Worm (Caenorhabditis elegans) whole organism, young adult: ENCODE data around the gene T24E12.1.

Source experiments
- aptf-2 ChIP-seq: fragments of 200-800 bp; sonication (Bioruptor generic); conservative IDR thresholded peaks from 2 replicates; pipeline ENCODE4 v1.3.6; 2022; ENCODE audit warnings: missing genetic modification reagents, missing genetic modification characterization, missing compliant biosample characterization
- attf-6 ChIP-seq: fragments of 200-800 bp; sonication (Bioruptor generic); IDR thresholded peaks from 2 replicates; pipeline ENCODE4 v1.3.6; 2022; ENCODE audit warnings: missing genetic modification reagents, missing genetic modification characterization, missing compliant biosample characterization
- snpc-4 ChIP-seq, 5 experiments: fragments of 150-350 bp in 1 of 5; sonication (generic microtip) in 4 of 5; optimal IDR thresholded peaks; 2 replicates each; lab custom pipeline; 2014 to 2018; ENCODE audit warnings: missing genetic modification characterization in 5 of 5, missing biosample characterization in 3 of 5, antibody characterized with exemption in 2 of 5, mild to moderate bottlenecking in 2 of 5, missing compliant biosample characterization in 2 of 5, missing genotype in 2 of 5, moderate library complexity in 2 of 5, missing genetic modification reagents in 1 of 5
- ztf-25 ChIP-seq: fragments of 200-800 bp; sonication (Bioruptor generic); IDR thresholded peaks from 2 replicates; pipeline ENCODE4 v1.3.6; 2022; ENCODE audit warnings: missing genetic modification reagents, missing genetic modification characterization, missing compliant biosample characterization

DNA sequence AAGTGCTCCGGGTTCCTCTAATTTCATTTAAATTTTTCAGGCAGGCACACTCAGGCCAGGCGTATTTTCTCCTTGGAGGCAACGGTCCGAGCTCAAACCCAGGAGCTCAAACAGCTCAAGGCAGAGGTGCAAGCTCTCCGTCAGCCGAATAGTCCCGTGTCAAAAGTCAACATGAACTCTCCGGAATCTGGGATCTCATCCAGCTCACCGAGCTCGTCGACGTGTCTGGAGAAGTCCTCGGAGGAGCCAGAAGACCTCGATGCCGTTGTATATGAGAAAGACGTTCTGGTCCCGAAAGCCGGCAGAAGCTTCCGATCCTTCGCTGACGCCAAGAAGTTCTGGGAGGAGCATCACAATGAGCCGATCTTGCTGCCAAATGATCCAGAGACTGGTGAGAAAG is 399 bp downstream of the T24E12.1 start:
- TF ChIP-seq ztf-25 (GFP tag; lab: Robert Waterston, UW) (no peak), aptf-2 (GFP tag; lab: Robert Waterston, UW) (no peak), snpc-4 (GFP tag; optimal IDR thresholded peaks at IDR 0.05; lab: Kevin White, UChicago) (no peak), snpc-4 (tag; optimal IDR thresholded peaks at IDR 0.05; lab: Kevin White, UChicago) (no peak), attf-6 (no peak)
